Worm (Caenorhabditis elegans) whole organism, L3 larva: Measurements from ENCODE around the gene srd-25.

Experiments used
- ZK546.5 ChIP-seq: sonication (generic microtip); optimal IDR thresholded peaks from 2 replicates; lab custom pipeline; 2017; ENCODE audit warnings: missing biosample characterization, missing genetic modification characterization
- ceh-16 ChIP-seq: sonication (generic microtip); optimal IDR thresholded peaks from 2 replicates; lab custom pipeline; 2017; ENCODE audit warnings: missing biosample characterization, missing genetic modification characterization
- ceh-28 ChIP-seq: fragments of 150-350 bp; optimal IDR thresholded peaks from 2 replicates; lab custom pipeline; 2014; ENCODE audit warnings: missing biosample characterization, missing genetic modification reagents, missing genetic modification characterization
- egl-27 ChIP-seq: sonication (generic microtip); optimal IDR thresholded peaks from 4 replicates; lab custom pipeline; 2017; ENCODE audit warnings: missing biosample characterization, missing genetic modification reagents, missing genetic modification characterization
- elt-2 ChIP-seq: sonication (generic microtip); optimal IDR thresholded peaks from 2 replicates; lab custom pipeline; 2016; ENCODE audit warnings: missing genetic modification reagents, mild to moderate bottlenecking, missing genetic modification characterization, missing compliant biosample characterization
- eor-1 ChIP-seq, 2 experiments: fragments of 150-350 bp; optimal IDR thresholded peaks; 2 replicates each; lab custom pipeline; 2014 to 2018; ENCODE audit warnings: missing biosample characterization in 2 of 2, missing genetic modification characterization in 2 of 2
- fkh-10 ChIP-seq: sonication (generic microtip); optimal IDR thresholded peaks from 2 replicates; lab custom pipeline; 2017; ENCODE audit warnings: missing biosample characterization, missing genetic modification reagents, missing genetic modification characterization
- fos-1 ChIP-seq: fragments of 150-350 bp; optimal IDR thresholded peaks from 2 replicates; lab custom pipeline; 2014; ENCODE audit warnings: missing biosample characterization, missing genetic modification characterization
- pha-4 ChIP-seq: fragments of 150-350 bp; optimal IDR thresholded peaks from 2 replicates; lab custom pipeline; 2014; ENCODE audit warnings: missing biosample characterization, missing genetic modification reagents, missing genetic modification characterization
- unc-62 ChIP-seq: fragments of 150-350 bp; sonication (generic microtip); optimal IDR thresholded peaks from 4 replicates; lab custom pipeline; 2014; ENCODE audit warnings: missing biosample characterization, missing genetic modification reagents, missing genetic modification characterization
- zag-1 ChIP-seq: fragments of 150-350 bp; optimal IDR thresholded peaks from 2 replicates; lab custom pipeline; 2014; ENCODE audit warnings: missing biosample characterization, missing genetic modification characterization

DNA sequence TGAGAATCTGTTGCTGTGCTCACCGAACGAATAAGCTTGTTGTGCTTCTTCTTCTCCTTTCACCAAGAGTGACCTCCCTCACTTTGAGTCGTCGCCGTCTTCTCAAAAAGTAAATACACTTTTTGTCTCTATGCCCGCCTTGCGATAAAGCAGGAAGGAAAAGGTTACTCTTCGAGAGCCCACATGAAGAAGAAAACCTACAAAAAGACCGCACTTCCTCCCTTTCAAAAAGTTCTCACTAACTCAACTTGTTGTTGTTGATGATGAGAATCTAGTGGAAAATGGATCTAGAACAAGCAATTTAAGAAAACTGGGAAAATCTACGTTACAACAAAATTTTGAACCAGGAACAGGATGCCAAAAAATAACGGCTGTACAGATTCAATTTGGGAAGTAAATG is 41.4 kb upstream of the srd-25 start, which contains the start of gene C50E3.6:
- TF ChIP-seq ceh-28 (tag; lab: Kevin White, UChicago) = no peak
- no peak for TF ChIP-seq pha-4 (tag; lab: Kevin White, UChicago)
- TF ChIP-seq zag-1 = no peak
- no peak for TF ChIP-seq elt-2 (tag; lab: Kevin White, UChicago)
- TF ChIP-seq eor-1 (tag; optimal IDR thresholded peaks at IDR 0.05; lab: Kevin White, UChicago) = no peak
- no peak for TF ChIP-seq fos-1 (tag; lab: Kevin White, UChicago)
- TF ChIP-seq unc-62 (GFP tag; lab: Kevin White, UChicago) = no peak
- TF ChIP-seq fkh-10 = no peak
- TF ChIP-seq ZK546.5 (tag; lab: Kevin White, UChicago) = no peak
- no peak for TF ChIP-seq ceh-16
- TF ChIP-seq egl-27 (tag; lab: Kevin White, UChicago) = no peak
